Worm (Caenorhabditis elegans) whole organism, young adult: ENCODE measurements around the gene ugt-29.
"Not testable (repeated sequence)": the region's sequence is repeated elsewhere in the genome, so short reads cannot be mapped to it uniquely, and the experiment has no call there.

ENCODE experiments used
- Y95B8A.8 ChIP-seq: fragments of 200-800 bp; sonication (Bioruptor generic); IDR thresholded peaks from 2 replicates; pipeline ENCODE4 v1.3.6; 2022; ENCODE audit warnings: missing genetic modification reagents, missing genetic modification characterization, missing compliant biosample characterization
- atf-7 ChIP-seq: sonication (generic microtip); optimal IDR thresholded peaks from 2 replicates; lab custom pipeline; 2017; ENCODE audit warnings: mild to moderate bottlenecking, missing genetic modification characterization, missing compliant biosample characterization
- ccch-3 ChIP-seq: fragments of 200-800 bp; sonication (Bioruptor generic); optimal IDR thresholded peaks from 2 replicates; lab custom pipeline; 2018; ENCODE audit warnings: mild to moderate bottlenecking, missing genetic modification characterization, missing compliant biosample characterization
- mes-4 ChIP-seq: sonication (generic microtip); optimal IDR thresholded peaks from 2 replicates; lab custom pipeline; 2016; ENCODE audit warnings: missing genotype, missing genetic modification characterization, missing compliant biosample characterization
- nhr-80 ChIP-seq: sonication (generic microtip); optimal IDR thresholded peaks from 2 replicates; lab custom pipeline; 2016; ENCODE audit warnings: missing genetic modification characterization, missing compliant biosample characterization

DNA sequence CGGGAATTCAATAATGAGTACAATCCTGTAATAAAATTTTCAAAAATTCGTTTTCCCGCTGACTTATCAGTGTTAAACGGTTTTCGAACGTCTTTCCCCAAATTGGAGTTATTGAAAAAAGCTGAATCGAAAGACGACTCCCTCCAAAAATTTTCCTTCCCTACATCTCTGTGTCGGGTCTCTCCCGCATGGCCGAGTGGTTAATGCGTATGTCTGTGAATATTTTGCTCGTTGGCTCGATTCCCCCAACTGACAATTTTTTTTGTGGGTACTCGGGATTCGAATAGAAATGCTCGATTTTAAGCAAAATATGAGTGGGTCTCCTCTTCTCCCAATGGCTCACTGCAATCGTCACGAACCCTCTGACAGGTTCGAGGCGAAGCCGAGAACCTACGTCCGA, 7.1 kb upstream of the ugt-29 start:
- TF ChIP-seq Y95B8A.8; atf-7 (tag; lab: Kevin White, UChicago); mes-4 (tag; lab: Kevin White, UChicago); ccch-3 (GFP tag; lab: Kevin White, UChicago); nhr-80 (tag; lab: Kevin White, UChicago): not testable (repeated sequence)
